Fruit fly (Drosophila melanogaster) whole organism, adult: ENCODE measurements around the gene Eato.

Source experiments
- CG11617 ChIP-seq: fragments of 200-800 bp; sonication (Bioruptor generic); optimal IDR thresholded peaks from 2 replicates; lab custom pipeline; 2017; ENCODE audit warnings: mild to moderate bottlenecking, missing biosample characterization, missing genetic modification reagents, missing genetic modification characterization
- CG1620 ChIP-seq: fragments of 200-800 bp; sonication (Bioruptor generic); optimal IDR thresholded peaks from 2 replicates; lab custom pipeline; 2016; ENCODE audit warnings: missing biosample characterization, missing genetic modification characterization
- CG5204 ChIP-seq: fragments of 200-800 bp; sonication (Bioruptor generic); optimal IDR thresholded peaks from 2 replicates; lab custom pipeline; 2016; ENCODE audit warnings: missing biosample characterization, missing genetic modification characterization
- CG7045 ChIP-seq: fragments of 200-800 bp; sonication (Bioruptor generic); optimal IDR thresholded peaks from 2 replicates; lab custom pipeline; 2017; ENCODE audit warnings: missing biosample characterization, mild to moderate bottlenecking, missing genetic modification characterization
- CG7101 ChIP-seq: fragments of 200-800 bp; sonication (Bioruptor generic); optimal IDR thresholded peaks from 2 replicates; lab custom pipeline; 2018; ENCODE audit warnings: missing biosample characterization, mild to moderate bottlenecking, missing genetic modification characterization, moderate library complexity
- Clk ChIP-seq: fragments of 200-800 bp; sonication (Bioruptor generic); optimal IDR thresholded peaks from 2 replicates; lab custom pipeline; 2017; ENCODE audit warnings: missing biosample characterization, missing genetic modification characterization
- Hr96 ChIP-seq: fragments of 200-800 bp; sonication (Bioruptor generic); optimal IDR thresholded peaks from 2 replicates; lab custom pipeline; 2016; ENCODE audit warnings: missing biosample characterization, missing genetic modification characterization
- Mnt ChIP-seq: fragments of 200-800 bp; sonication (Bioruptor generic); optimal IDR thresholded peaks from 2 replicates; lab custom pipeline; 2016; ENCODE audit warnings: missing biosample characterization, mild to moderate bottlenecking, missing genetic modification characterization
- bab1 ChIP-seq: fragments of 200-800 bp; sonication (Bioruptor generic); optimal IDR thresholded peaks from 3 replicates; lab custom pipeline; 2019; ENCODE audit warnings: missing biosample characterization, mild to moderate bottlenecking, missing genetic modification characterization, moderate library complexity
- cic ChIP-seq: fragments of 200-800 bp; sonication (Bioruptor generic); optimal IDR thresholded peaks from 2 replicates; lab custom pipeline; 2017; ENCODE audit warnings: missing biosample characterization, mild to moderate bottlenecking, missing genetic modification characterization, moderate library complexity
- cnc ChIP-seq, 2 experiments: fragments of >200 bp; optimal IDR thresholded peaks; 2 replicates each; lab custom pipeline; 2017
- kay ChIP-seq: fragments of 200-800 bp; sonication (Bioruptor generic); peaks from one replicate; lab custom pipeline; 2016; ENCODE audit warnings: missing biosample characterization, missing genetic modification characterization, borderline replicate concordance
- tj ChIP-seq: fragments of 200-800 bp; sonication (Bioruptor generic); optimal IDR thresholded peaks from 3 replicates; lab custom pipeline; 2017; ENCODE audit warnings: missing biosample characterization, mild to moderate bottlenecking, missing genetic modification characterization, moderate library complexity

- TF ChIP-seq Mnt (GFP tag; lab: Kevin White, UChicago) (no peak), CG7101 (tag; lab: Kevin White, UChicago) (no peak), CG1620 (GFP tag; lab: Kevin White, UChicago) (no peak), bab1 (GFP tag; lab: Kevin White, UChicago) (no peak), CG11617 (GFP tag; lab: Kevin White, UChicago) (no peak), CG5204 (GFP tag; lab: Kevin White, UChicago) (no peak), kay (GFP tag; lab: Kevin White, UChicago) (no peak), CG7045 (GFP tag; lab: Kevin White, UChicago) (no peak), cnc (optimal IDR thresholded peaks at IDR 0.05; lab: Kevin White, UChicago) (no peak), Clk (GFP tag; lab: Kevin White, UChicago) (no peak), tj (GFP tag; lab: Kevin White, UChicago) (no peak), Hr96 (no peak), cic (GFP tag; lab: Kevin White, UChicago) (no peak)
Measured at dm6 chr2L:13835959-13836358, 52.1 kb downstream of the Eato start.
